Worm (Caenorhabditis elegans) whole organism, L2 larva: ENCODE measurements around the gene R10E11.9.

Experiments
- R02D3.7 ChIP-seq: fragments of 150-350 bp; optimal IDR thresholded peaks from 2 replicates; lab custom pipeline; 2014; ENCODE audit warnings: missing biosample characterization, missing genetic modification characterization
- ZK546.5 ChIP-seq: sonication (generic microtip); optimal IDR thresholded peaks from 2 replicates; lab custom pipeline; 2017; ENCODE audit warnings: missing biosample characterization, missing genetic modification characterization
- blmp-1 ChIP-seq: sonication (generic microtip); optimal IDR thresholded peaks from 2 replicates; lab custom pipeline; 2017; ENCODE audit warnings: missing genetic modification characterization, mild to moderate bottlenecking, missing compliant biosample characterization, antibody characterized with exemption, moderate library complexity; ENCODE audit not compliant: insufficient read depth
- ceh-16 ChIP-seq: fragments of 150-350 bp; optimal IDR thresholded peaks from 2 replicates; lab custom pipeline; 2014; ENCODE audit warnings: missing biosample characterization, missing genetic modification characterization
- ceh-82 ChIP-seq: fragments of 150-350 bp; optimal IDR thresholded peaks from 2 replicates; lab custom pipeline; 2014; ENCODE audit warnings: missing biosample characterization, missing genetic modification characterization
- crh-2 ChIP-seq: sonication (generic microtip); optimal IDR thresholded peaks from 2 replicates; lab custom pipeline; 2017; ENCODE audit warnings: missing biosample characterization, missing genetic modification characterization
- dmd-4 ChIP-seq: sonication (generic microtip); optimal IDR thresholded peaks from 2 replicates; lab custom pipeline; 2017; ENCODE audit warnings: missing biosample characterization, missing genetic modification characterization
- egl-27 ChIP-seq: sonication (generic microtip); optimal IDR thresholded peaks from 3 replicates; lab custom pipeline; 2017; ENCODE audit warnings: missing biosample characterization, missing genetic modification reagents, missing genetic modification characterization
- elt-3 ChIP-seq: sonication (generic microtip); optimal IDR thresholded peaks from 2 replicates; lab custom pipeline; 2017; ENCODE audit warnings: missing biosample characterization, missing genetic modification characterization
- fos-1 ChIP-seq: fragments of 150-350 bp; optimal IDR thresholded peaks from 2 replicates; lab custom pipeline; 2014; ENCODE audit warnings: missing biosample characterization, missing genetic modification characterization
- gmeb-1 ChIP-seq: fragments of 150-350 bp; optimal IDR thresholded peaks from 2 replicates; lab custom pipeline; 2014; ENCODE audit warnings: missing biosample characterization, missing genetic modification characterization
- lin-11 ChIP-seq: fragments of 150-350 bp; sonication (generic microtip); optimal IDR thresholded peaks from 2 replicates; lab custom pipeline; 2014; ENCODE audit warnings: missing biosample characterization, missing genetic modification characterization, inconsistent platforms, mixed read lengths
- lin-13 ChIP-seq: fragments of 150-350 bp; optimal IDR thresholded peaks from 2 replicates; lab custom pipeline; 2014; ENCODE audit warnings: missing biosample characterization, missing genetic modification reagents, missing genetic modification characterization
- lsy-2 ChIP-seq, 2 experiments: fragments of 150-350 bp in 1 of 2; sonication (generic microtip) in 1 of 2; optimal IDR thresholded peaks; 2 replicates each; lab custom pipeline; 2014 to 2017; ENCODE audit warnings: missing biosample characterization in 2 of 2, missing genetic modification characterization in 2 of 2
- mab-5 ChIP-seq: fragments of 150-350 bp; optimal IDR thresholded peaks from 2 replicates; lab custom pipeline; 2014; ENCODE audit warnings: missing biosample characterization, missing genetic modification characterization
- nhr-10 ChIP-seq: sonication (generic microtip); optimal IDR thresholded peaks from 2 replicates; lab custom pipeline; 2017; ENCODE audit warnings: missing biosample characterization, missing genetic modification characterization
- nhr-11 ChIP-seq: fragments of 150-350 bp; optimal IDR thresholded peaks from 2 replicates; lab custom pipeline; 2014; ENCODE audit warnings: missing biosample characterization, missing genetic modification characterization
- nhr-129 ChIP-seq: fragments of 150-350 bp; optimal IDR thresholded peaks from 2 replicates; lab custom pipeline; 2014; ENCODE audit warnings: missing biosample characterization, missing genetic modification characterization
- nhr-21 ChIP-seq: fragments of 150-350 bp; optimal IDR thresholded peaks from 2 replicates; lab custom pipeline; 2014; ENCODE audit warnings: missing biosample characterization, missing genetic modification characterization
- nhr-237 ChIP-seq: fragments of 150-350 bp; optimal IDR thresholded peaks from 2 replicates; lab custom pipeline; 2014; ENCODE audit warnings: missing biosample characterization, missing genetic modification characterization
- nhr-25 ChIP-seq: fragments of 150-350 bp; sonication (generic microtip); optimal IDR thresholded peaks from 3 replicates; lab custom pipeline; 2014; ENCODE audit warnings: missing biosample characterization, missing genetic modification characterization
- nhr-77 ChIP-seq: fragments of 150-350 bp; optimal IDR thresholded peaks from 2 replicates; lab custom pipeline; 2014; ENCODE audit warnings: missing biosample characterization, missing genetic modification characterization
- peb-1 ChIP-seq: fragments of 150-350 bp; optimal IDR thresholded peaks from 2 replicates; lab custom pipeline; 2014; ENCODE audit warnings: missing biosample characterization, missing genetic modification characterization
- sma-3 ChIP-seq: sonication (generic microtip); optimal IDR thresholded peaks from 2 replicates; lab custom pipeline; 2016; ENCODE audit warnings: missing genetic modification reagents, missing genetic modification characterization, missing compliant biosample characterization
- sma-9 ChIP-seq, 2 experiments: fragments of 150-350 bp in 1 of 2; sonication (generic microtip) in 1 of 2; optimal IDR thresholded peaks; 2 replicates each; lab custom pipeline; 2014 to 2016; ENCODE audit warnings: missing genetic modification characterization in 2 of 2, mild to moderate bottlenecking in 1 of 2, missing biosample characterization in 1 of 2, missing compliant biosample characterization in 1 of 2, missing genetic modification reagents in 1 of 2, moderate library complexity in 1 of 2
- unc-39 ChIP-seq: fragments of 150-350 bp; optimal IDR thresholded peaks from 2 replicates; lab custom pipeline; 2014; ENCODE audit warnings: missing biosample characterization, missing genetic modification characterization
- unc-62 ChIP-seq: fragments of 150-350 bp; optimal IDR thresholded peaks from 2 replicates; lab custom pipeline; 2014; ENCODE audit warnings: missing biosample characterization, missing genetic modification reagents, missing genetic modification characterization
- ztf-4 ChIP-seq: fragments of 150-350 bp; optimal IDR thresholded peaks from 2 replicates; lab custom pipeline; 2014; ENCODE audit warnings: missing biosample characterization, missing genetic modification characterization

Gene R10E11.9

DNA sequence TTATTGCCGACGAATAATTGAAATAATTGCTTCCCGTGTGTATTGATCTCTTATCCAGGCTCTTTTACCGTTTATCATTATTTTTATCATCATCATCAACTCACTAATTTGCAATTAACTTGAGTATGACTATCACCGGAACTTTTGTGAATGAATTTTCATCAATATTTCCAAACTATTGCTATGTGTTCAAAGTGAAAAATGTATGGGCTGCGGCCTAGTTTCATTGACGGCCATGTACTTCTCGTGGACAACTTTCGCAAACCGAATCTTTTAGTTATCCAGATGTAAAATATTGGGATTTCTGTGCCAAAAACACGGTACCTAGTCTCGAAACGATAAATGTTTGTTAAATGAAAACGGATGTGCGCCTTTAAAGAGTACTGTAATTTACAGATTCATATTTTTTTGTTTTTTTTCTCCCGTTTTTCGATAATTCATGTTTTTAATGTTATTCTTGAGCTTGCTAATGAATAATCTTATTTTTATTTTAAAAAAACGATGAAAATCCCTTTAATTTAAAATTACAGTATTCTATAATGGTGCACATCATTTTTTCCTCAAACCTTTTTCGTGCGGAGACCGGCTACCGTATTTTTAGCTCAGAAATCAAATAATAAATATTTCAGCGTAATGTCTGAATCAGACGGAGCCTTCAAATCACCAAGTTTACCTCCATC lies 5.2 kb upstream of the R10E11.9 start, which contains the start of gene ZK632.2:
Gene ZK632.2, plus strand, starts transcription at position 630 of the 680 bp plus-strand sequence.
- TF ChIP-seq lsy-2 (tag; optimal IDR thresholded peaks at IDR 0.05; lab: Kevin White, UChicago) (peak in 1 of 2 experiments; percentile 17), unc-62 (GFP tag; lab: Kevin White, UChicago) (no peak), nhr-129 (tag; lab: Kevin White, UChicago) (peak; percentile 13)

DNA sequence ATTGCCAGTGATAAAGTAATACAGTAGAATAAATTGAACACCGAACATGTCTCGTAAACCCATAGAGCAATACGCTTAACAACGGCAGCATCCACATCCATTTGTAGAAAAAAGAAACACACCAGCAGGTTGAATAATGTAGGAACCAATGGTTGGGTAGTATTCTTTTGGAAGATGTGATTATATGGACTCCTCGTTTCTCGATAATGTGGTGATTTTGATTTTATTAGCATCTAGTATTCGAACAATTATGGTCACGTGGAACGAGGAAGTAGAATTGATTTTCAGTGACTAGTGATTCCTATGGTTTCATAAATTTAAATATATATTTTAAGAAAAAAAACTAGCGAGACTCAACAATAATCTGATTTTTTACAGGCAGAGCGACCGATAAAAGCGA lies 3.0 kb upstream of the R10E11.9 start, which contains the start of gene srxa-10:
Gene srxa-10, minus strand, starts transcription at position 101 of the 400 bp plus-strand sequence.
- no peak for TF ChIP-seq dmd-4 (tag; lab: Kevin White, UChicago)
- TF ChIP-seq, all 48 proteins: peak for 0

DNA sequence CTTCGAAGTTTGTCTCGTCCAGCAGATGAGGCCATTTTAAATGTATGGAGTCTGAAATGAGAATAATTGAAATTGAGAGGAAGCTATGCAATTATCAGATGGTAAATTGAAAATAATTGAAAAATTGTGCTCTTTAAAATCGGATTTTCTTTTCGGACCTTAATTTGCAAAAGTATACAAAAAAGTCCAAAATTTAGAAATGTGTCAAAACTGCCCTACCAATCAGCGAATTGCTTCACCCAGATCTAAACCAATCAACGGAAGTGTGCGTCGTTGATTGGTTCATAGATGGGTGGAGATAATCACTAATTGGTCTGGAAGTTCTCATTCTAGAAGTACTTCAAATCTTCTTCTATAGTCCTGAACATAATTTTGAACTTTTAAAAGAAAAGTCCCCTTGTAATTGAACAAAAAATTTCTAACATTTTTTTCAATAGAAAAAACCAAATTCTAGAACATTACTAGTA lies 3.8 kb downstream of the R10E11.9 start, which contains the start of gene R10E11.5:
Gene R10E11.5, minus strand, starts transcription at position 51 of the 467 bp plus-strand sequence.
- no peak for TF ChIP-seq ceh-82 (tag; lab: Kevin White, UChicago)
- TF ChIP-seq nhr-21 (tag; lab: Kevin White, UChicago), result no peak
- no peak for TF ChIP-seq ceh-16 (tag; lab: Kevin White, UChicago)
- TF ChIP-seq blmp-1, result no peak
- TF ChIP-seq egl-27 (tag; lab: Kevin White, UChicago), result no peak
- no peak for TF ChIP-seq dmd-4 (tag; lab: Kevin White, UChicago)
- TF ChIP-seq nhr-25, result no peak
- no peak for TF ChIP-seq ZK546.5 (tag; lab: Kevin White, UChicago)
- TF ChIP-seq nhr-10 (tag; lab: Kevin White, UChicago), result no peak

DNA sequence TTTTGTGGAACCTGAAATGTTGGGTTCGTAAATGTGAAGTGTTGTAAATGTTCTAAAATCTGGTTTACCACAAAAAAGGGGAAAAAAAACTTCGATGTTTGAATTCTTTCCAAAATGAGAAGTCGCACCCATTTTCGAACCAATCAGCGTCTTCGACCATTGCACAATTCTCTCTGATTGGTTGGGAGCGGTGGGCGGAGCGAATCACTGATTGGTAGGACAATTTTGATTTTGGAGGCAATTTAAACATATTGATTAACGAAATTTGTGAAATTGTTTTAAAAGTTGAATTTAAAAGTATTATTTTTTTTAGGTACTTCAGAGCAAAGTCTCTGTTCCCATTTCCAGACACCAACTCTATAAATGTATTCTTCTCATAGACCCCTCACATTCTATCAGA lies 4.4 kb downstream of the R10E11.9 start:
- no peak for TF ChIP-seq mab-5 (tag; lab: Kevin White, UChicago)
- no peak for TF ChIP-seq lsy-2 (tag; optimal IDR thresholded peaks at IDR 0.05; lab: Kevin White, UChicago)
- no peak for TF ChIP-seq crh-2 (tag; lab: Kevin White, UChicago)
- TF ChIP-seq nhr-11 (tag; lab: Kevin White, UChicago), result no peak
- TF ChIP-seq unc-39, result no peak
- no peak for TF ChIP-seq egl-27 (tag; lab: Kevin White, UChicago)
- TF ChIP-seq R02D3.7 (tag; lab: Kevin White, UChicago), result no peak
- no peak for TF ChIP-seq peb-1 (tag; lab: Kevin White, UChicago)
- TF ChIP-seq ztf-4 (tag; lab: Kevin White, UChicago), result no peak
- TF ChIP-seq sma-9 (GFP tag; optimal IDR thresholded peaks at IDR 0.05; lab: Kevin White, UChicago), result no peak
- no peak for TF ChIP-seq sma-9 (tag; optimal IDR thresholded peaks at IDR 0.05; lab: Kevin White, UChicago)
- no peak for TF ChIP-seq nhr-77 (tag; lab: Kevin White, UChicago)
- TF ChIP-seq, all 48 proteins: peak for 0

DNA sequence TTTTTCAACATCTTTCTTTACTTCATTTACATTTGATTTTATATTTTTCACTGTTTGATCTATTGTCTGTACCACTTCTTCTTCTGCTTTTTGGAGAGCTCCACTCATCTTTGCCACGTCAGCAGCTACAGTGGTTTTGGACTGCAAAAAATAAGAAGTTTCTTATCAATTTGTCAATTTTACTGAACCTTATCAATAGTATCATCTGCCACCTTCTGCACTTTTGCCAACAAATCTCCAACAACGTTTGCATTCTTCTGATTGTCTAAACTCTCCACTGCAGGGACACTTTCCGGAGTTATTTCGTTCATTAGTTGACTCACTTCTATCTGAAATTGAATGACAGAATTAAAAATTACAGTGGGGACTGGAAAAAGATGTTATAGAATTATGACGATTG lies 6.7 kb downstream of the R10E11.9 start:
- TF ChIP-seq lin-11 (tag; lab: Kevin White, UChicago), result no peak
- TF ChIP-seq crh-2 (tag; lab: Kevin White, UChicago), result peak; percentile 84
- TF ChIP-seq fos-1 (tag; lab: Kevin White, UChicago), result peak; percentile 95
- TF ChIP-seq lin-13, result no peak

DNA sequence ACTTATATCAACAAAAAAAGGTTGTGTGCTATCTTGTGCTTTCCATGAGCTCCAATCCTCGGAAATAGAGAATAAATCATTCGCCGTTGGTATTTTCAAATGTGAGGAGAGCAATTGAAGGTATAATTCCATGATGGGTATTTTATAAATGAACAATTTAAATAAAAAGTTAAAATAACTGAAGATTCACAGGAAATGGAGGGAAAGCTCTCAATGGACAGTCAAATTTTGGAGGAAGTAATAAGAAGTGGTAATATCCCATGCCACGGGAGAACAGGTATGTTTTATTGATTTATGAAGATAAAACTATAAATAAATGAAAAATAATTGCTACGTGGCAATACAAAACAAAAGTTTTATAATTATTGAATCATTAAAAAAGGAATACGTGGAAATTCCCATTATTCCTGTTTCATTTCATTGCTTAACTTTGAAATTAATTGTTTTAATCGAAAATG lies 10.3 kb downstream of the R10E11.9 start:
- TF ChIP-seq nhr-237 (no peak), elt-3 (no peak), lin-13 (peak; percentile 57), sma-3 (GFP tag; lab: Kevin White, UChicago) (peak; percentile 25), crh-2 (tag; lab: Kevin White, UChicago) (peak; percentile 45), gmeb-1 (tag; lab: Kevin White, UChicago) (peak; percentile 44), nhr-11 (tag; lab: Kevin White, UChicago) (no peak), nhr-25 (peak; percentile 44), nhr-21 (tag; lab: Kevin White, UChicago) (peak; percentile 47), sma-9 (GFP tag; optimal IDR thresholded peaks at IDR 0.05; lab: Kevin White, UChicago) (peak; percentile 27), sma-9 (tag; optimal IDR thresholded peaks at IDR 0.05; lab: Kevin White, UChicago) (no peak), lsy-2 (tag; optimal IDR thresholded peaks at IDR 0.05; lab: Kevin White, UChicago) (peak in 1 of 2 experiments; percentile 45)
